Fruit fly (Drosophila melanogaster) whole organism, prepupa: Measurements from ENCODE around the gene CG10660.

Experiments used
- Blimp-1 ChIP-seq: fragments of 200-800 bp; sonication (Bioruptor generic); optimal IDR thresholded peaks from 3 replicates; lab custom pipeline; 2017; ENCODE audit warnings: missing biosample characterization, missing genetic modification characterization, mild to moderate bottlenecking, moderate library complexity, missing genetic modification reagents
- CG10631 ChIP-seq: fragments of 200-800 bp; sonication (Bioruptor generic); optimal IDR thresholded peaks from 2 replicates; lab custom pipeline; 2016; ENCODE audit warnings: missing biosample characterization, missing genetic modification characterization
- CG10669 ChIP-seq: fragments of 200-800 bp; sonication (Bioruptor generic); optimal IDR thresholded peaks from 3 replicates; lab custom pipeline; 2018; ENCODE audit warnings: missing biosample characterization, mild to moderate bottlenecking, missing genetic modification characterization, moderate library complexity
- CG11294 ChIP-seq: fragments of 200-800 bp; sonication (Bioruptor generic); IDR thresholded peaks from 2 replicates; pipeline ENCODE4 v1.3.6; 2022; ENCODE audit warnings: missing biosample characterization, missing genetic modification characterization
- CG11762 ChIP-seq: fragments of 200-800 bp; sonication (Bioruptor generic); optimal IDR thresholded peaks from 3 replicates; lab custom pipeline; 2016; ENCODE audit warnings: missing biosample characterization, missing genetic modification characterization; ENCODE audit not compliant: insufficient read depth
- CG11902 ChIP-seq: fragments of 200-800 bp; sonication (Bioruptor generic); optimal IDR thresholded peaks from 3 replicates; lab custom pipeline; 2016; ENCODE audit warnings: missing biosample characterization, missing genetic modification characterization
- CG15336 ChIP-seq: fragments of 200-800 bp; sonication (Bioruptor generic); IDR thresholded peaks from 2 replicates; pipeline ENCODE4 v1.3.6; 2022; ENCODE audit warnings: missing biosample characterization, missing genetic modification characterization
- CG1621 ChIP-seq: fragments of 200-800 bp; sonication (Bioruptor generic); optimal IDR thresholded peaks from 3 replicates; lab custom pipeline; 2018; ENCODE audit warnings: missing biosample characterization, mild to moderate bottlenecking, missing genetic modification characterization
- CG16779 ChIP-seq: fragments of 200-800 bp; sonication (Bioruptor generic); optimal IDR thresholded peaks from 3 replicates; lab custom pipeline; 2017; ENCODE audit warnings: missing biosample characterization, mild to moderate bottlenecking, missing genetic modification characterization
- CG3032 ChIP-seq: fragments of 200-800 bp; optimal IDR thresholded peaks from 2 replicates; lab custom pipeline; 2019; ENCODE audit warnings: missing biosample characterization, mild to moderate bottlenecking, missing genetic modification characterization, moderate library complexity
- CG31627 ChIP-seq: fragments of 200-800 bp; sonication (Bioruptor generic); optimal IDR thresholded peaks from 3 replicates; lab custom pipeline; 2016; ENCODE audit warnings: missing biosample characterization, missing genetic modification characterization
- CG32006 ChIP-seq: fragments of 200-800 bp; sonication (Bioruptor generic); optimal IDR thresholded peaks from 3 replicates; lab custom pipeline; 2017; ENCODE audit warnings: missing biosample characterization, mild to moderate bottlenecking, missing genetic modification characterization
- CG34406 ChIP-seq: fragments of 200-800 bp; sonication (Bioruptor generic); optimal IDR thresholded peaks from 3 replicates; lab custom pipeline; 2016; ENCODE audit warnings: missing biosample characterization, missing genetic modification characterization
- CG3919 ChIP-seq: fragments of 200-800 bp; sonication (Bioruptor generic); optimal IDR thresholded peaks from 3 replicates; lab custom pipeline; 2016; ENCODE audit warnings: missing biosample characterization, missing genetic modification characterization
- CG4318 ChIP-seq: fragments of 200-800 bp; sonication (Bioruptor generic); optimal IDR thresholded peaks from 3 replicates; lab custom pipeline; 2017; ENCODE audit warnings: missing biosample characterization, mild to moderate bottlenecking, missing genetic modification characterization
- CG6163 ChIP-seq: fragments of 200-800 bp; sonication (Bioruptor generic); IDR thresholded peaks from 3 replicates; pipeline ENCODE4 v1.3.6; 2022; ENCODE audit warnings: missing biosample characterization, missing genetic modification characterization
- CG6276 ChIP-seq: fragments of 200-800 bp; sonication (Bioruptor generic); optimal IDR thresholded peaks from 2 replicates; lab custom pipeline; 2017; ENCODE audit warnings: missing biosample characterization, mild to moderate bottlenecking, missing genetic modification characterization
- CG6792 ChIP-seq: fragments of 200-800 bp; sonication (Bioruptor generic); optimal IDR thresholded peaks from 3 replicates; lab custom pipeline; 2016; ENCODE audit warnings: missing biosample characterization, missing genetic modification characterization
- CG6808 ChIP-seq: fragments of 200-800 bp; sonication (Bioruptor generic); optimal IDR thresholded peaks from 3 replicates; lab custom pipeline; 2017; ENCODE audit warnings: missing biosample characterization, missing genetic modification characterization, mild to moderate bottlenecking, moderate library complexity, missing genetic modification reagents
- CG6854 ChIP-seq: fragments of 200-800 bp; sonication (Bioruptor generic); optimal IDR thresholded peaks from 2 replicates; lab custom pipeline; 2017; ENCODE audit warnings: missing biosample characterization, mild to moderate bottlenecking, missing genetic modification characterization
- CG7368 ChIP-seq: fragments of 200-800 bp; sonication (Bioruptor generic); optimal IDR thresholded peaks from 3 replicates; lab custom pipeline; 2016; ENCODE audit warnings: missing biosample characterization, missing genetic modification characterization
- CG8119 ChIP-seq: fragments of 200-800 bp; sonication (Bioruptor generic); IDR thresholded peaks from 3 replicates; pipeline ENCODE4 v1.3.6; 2022; ENCODE audit warnings: missing biosample characterization, missing genetic modification characterization
- CG8319 ChIP-seq: fragments of 200-800 bp; sonication (Bioruptor generic); optimal IDR thresholded peaks from 3 replicates; lab custom pipeline; 2016; ENCODE audit warnings: missing biosample characterization, missing genetic modification characterization
- CG8632 ChIP-seq: fragments of 200-800 bp; sonication (Bioruptor generic); optimal IDR thresholded peaks from 3 replicates; lab custom pipeline; 2016; ENCODE audit warnings: missing biosample characterization, missing genetic modification characterization
- Eip78C ChIP-seq: fragments of 200-800 bp; sonication (Bioruptor generic); peaks from one replicate; lab custom pipeline; 2016; ENCODE audit warnings: missing biosample characterization, missing genetic modification characterization
- Eip93F ChIP-seq: fragments of 200-800 bp; sonication (Bioruptor generic); optimal IDR thresholded peaks from 2 replicates; lab custom pipeline; 2016; ENCODE audit warnings: missing biosample characterization, mild to moderate bottlenecking, missing genetic modification characterization
- Ets21C ChIP-seq: fragments of 200-800 bp; sonication (Bioruptor generic); optimal IDR thresholded peaks from 3 replicates; lab custom pipeline; 2016; ENCODE audit warnings: missing biosample characterization, missing genetic modification characterization
- Ets96B ChIP-seq: fragments of 200-800 bp; optimal IDR thresholded peaks from 2 replicates; lab custom pipeline; 2019; ENCODE audit warnings: missing biosample characterization, mild to moderate bottlenecking, missing genetic modification characterization, moderate library complexity
- Gug ChIP-seq: fragments of 200-800 bp; sonication (Bioruptor generic); IDR thresholded peaks from 2 replicates; pipeline ENCODE4 v1.3.6; 2022; ENCODE audit warnings: missing biosample characterization, missing genetic modification characterization
- Hr38 ChIP-seq: sonication (Bioruptor generic); optimal IDR thresholded peaks from 2 replicates; lab custom pipeline; 2016; ENCODE audit warnings: missing biosample characterization, missing genetic modification characterization
- Hr39 ChIP-seq: fragments of 200-800 bp; sonication (Bioruptor generic); optimal IDR thresholded peaks from 2 replicates; lab custom pipeline; 2016; ENCODE audit warnings: missing biosample characterization, missing genetic modification characterization
- Hr4 ChIP-seq: fragments of 200-800 bp; sonication (Bioruptor generic); optimal IDR thresholded peaks from 3 replicates; lab custom pipeline; 2016; ENCODE audit warnings: missing biosample characterization, missing genetic modification characterization
- Met ChIP-seq: fragments of 200-800 bp; sonication (Bioruptor generic); optimal IDR thresholded peaks from 3 replicates; lab custom pipeline; 2016; ENCODE audit warnings: missing biosample characterization, missing genetic modification characterization
- OdsH ChIP-seq: fragments of 200-800 bp; sonication (Bioruptor generic); optimal IDR thresholded peaks from 3 replicates; lab custom pipeline; 2016; ENCODE audit warnings: missing biosample characterization, missing genetic modification characterization
- Smox ChIP-seq: fragments of 200-800 bp; sonication (Bioruptor generic); optimal IDR thresholded peaks from 3 replicates; lab custom pipeline; 2016; ENCODE audit warnings: missing biosample characterization, missing genetic modification characterization
- Sox102F ChIP-seq: fragments of 200-800 bp; sonication (Bioruptor generic); optimal IDR thresholded peaks from 2 replicates; lab custom pipeline; 2016; ENCODE audit warnings: missing biosample characterization, mild to moderate bottlenecking, missing genetic modification characterization
- Sox14 ChIP-seq: fragments of 200-800 bp; sonication (Bioruptor generic); optimal IDR thresholded peaks from 3 replicates; lab custom pipeline; 2016; ENCODE audit warnings: missing biosample characterization, missing genetic modification characterization
- Sox15 ChIP-seq: fragments of 200-800 bp; sonication (Bioruptor generic); optimal IDR thresholded peaks from 3 replicates; lab custom pipeline; 2016; ENCODE audit warnings: missing biosample characterization, missing genetic modification characterization
- achi ChIP-seq: fragments of 200-800 bp; sonication (Bioruptor generic); optimal IDR thresholded peaks from 3 replicates; lab custom pipeline; 2016; ENCODE audit warnings: missing biosample characterization, missing genetic modification characterization
- acj6 ChIP-seq: fragments of 200-800 bp; sonication (Bioruptor generic); optimal IDR thresholded peaks from 3 replicates; lab custom pipeline; 2016; ENCODE audit warnings: missing biosample characterization, missing genetic modification characterization
- dac ChIP-seq: fragments of 200-800 bp; sonication (Bioruptor generic); optimal IDR thresholded peaks from 2 replicates; lab custom pipeline; 2017; ENCODE audit warnings: missing biosample characterization, mild to moderate bottlenecking, missing genetic modification characterization
- eg ChIP-seq: fragments of 200-800 bp; sonication (Bioruptor generic); IDR thresholded peaks from 3 replicates; pipeline ENCODE4 v1.3.6; 2022; ENCODE audit warnings: missing biosample characterization, missing genetic modification characterization
- esn ChIP-seq: fragments of 200-800 bp; sonication (Bioruptor generic); optimal IDR thresholded peaks from 2 replicates; lab custom pipeline; 2016; ENCODE audit warnings: missing biosample characterization, mild to moderate bottlenecking, missing genetic modification characterization, moderate library complexity
- fd59A ChIP-seq: fragments of 200-800 bp; sonication (Bioruptor generic); optimal IDR thresholded peaks from 2 replicates; lab custom pipeline; 2017; ENCODE audit warnings: missing biosample characterization, mild to moderate bottlenecking, missing genetic modification characterization, missing genetic modification reagents
- fd85E ChIP-seq: fragments of 200-800 bp; sonication (Bioruptor generic); optimal IDR thresholded peaks from 3 replicates; lab custom pipeline; 2016; ENCODE audit warnings: missing biosample characterization, missing genetic modification characterization
- lz ChIP-seq: fragments of 200-800 bp; sonication (Bioruptor generic); optimal IDR thresholded peaks from 3 replicates; lab custom pipeline; 2016; ENCODE audit warnings: missing biosample characterization, missing genetic modification characterization
- net ChIP-seq: fragments of 200-800 bp; sonication (Bioruptor generic); optimal IDR thresholded peaks from 3 replicates; lab custom pipeline; 2016; ENCODE audit warnings: missing biosample characterization, missing genetic modification characterization
- pdm3 ChIP-seq: fragments of 200-800 bp; sonication (Bioruptor generic); optimal IDR thresholded peaks from 3 replicates; lab custom pipeline; 2016; ENCODE audit warnings: missing biosample characterization, missing genetic modification characterization
- salr ChIP-seq, 2 experiments: fragments of 200-800 bp; sonication (Bioruptor generic); optimal IDR thresholded peaks; 3 replicates each; lab custom pipeline; 2016 to 2018; ENCODE audit warnings: missing biosample characterization in 2 of 2, missing genetic modification characterization in 2 of 2, mild to moderate bottlenecking in 1 of 2
- spab ChIP-seq: fragments of 200-800 bp; sonication (Bioruptor generic); optimal IDR thresholded peaks from 2 replicates; lab custom pipeline; 2017; ENCODE audit warnings: missing biosample characterization, mild to moderate bottlenecking, missing genetic modification characterization, missing genetic modification reagents
- svp ChIP-seq: fragments of 200-800 bp; sonication (Bioruptor generic); peaks from one replicate; lab custom pipeline; 2016; ENCODE audit warnings: missing biosample characterization, missing genetic modification characterization
- topi ChIP-seq: fragments of 200-800 bp; sonication (Bioruptor generic); optimal IDR thresholded peaks from 3 replicates; lab custom pipeline; 2016; ENCODE audit warnings: missing biosample characterization, missing genetic modification characterization

CG10660 gene

dm6 chr3L:12515691-12516455, 25.4 kb upstream of the CG10660 start:
- TF ChIP-seq Ets96B (peak; percentile 73), Hr4 (GFP tag; lab: Kevin White, UChicago) (peak; percentile 46), acj6 (GFP tag; lab: Kevin White, UChicago) (no peak), topi (GFP tag; lab: Kevin White, UChicago) (no peak), CG6276 (peak; percentile 97), salr (GFP tag; optimal IDR thresholded peaks at IDR 0.05; lab: Kevin White, UChicago) (peak; percentile 15 to 36), CG8632 (GFP tag; lab: Kevin White, UChicago) (no peak), achi (GFP tag; lab: Kevin White, UChicago) (no peak), eg (peak; percentile 90), CG34406 (GFP tag; lab: Kevin White, UChicago) (peak; percentile 29), lz (GFP tag; lab: Kevin White, UChicago) (no peak), CG6808 (GFP tag; lab: Kevin White, UChicago) (peak; percentile 85), CG3919 (GFP tag; lab: Kevin White, UChicago) (no peak), Gug (GFP tag; lab: Robert Waterston, UW) (no peak; the same call in 1 of the 2 replicates), CG6854 (GFP tag; lab: Kevin White, UChicago) (peak; percentile 44), svp (peak; percentile 95), OdsH (no peak), CG7368 (no peak), Hr39 (GFP tag; lab: Kevin White, UChicago) (no peak), Sox15 (GFP tag; lab: Kevin White, UChicago) (no peak), CG11294 (no peak; the same call in 1 of the 2 replicates), CG8119 (GFP tag; lab: Robert Waterston, UW) (peak; percentile 90), CG32006 (GFP tag; lab: Kevin White, UChicago) (peak; percentile 56), CG1621 (tag; lab: Kevin White, UChicago) (peak; percentile 64), fd59A (GFP tag; lab: Kevin White, UChicago) (peak; percentile 35), fd85E (GFP tag; lab: Kevin White, UChicago) (no peak), Hr38 (GFP tag; lab: Kevin White, UChicago) (no peak), Smox (GFP tag; lab: Kevin White, UChicago) (no peak), spab (GFP tag; lab: Kevin White, UChicago) (peak; percentile 77), Sox14 (peak; percentile 16), CG6163 (GFP tag; lab: Robert Waterston, UW) (peak; percentile 82), dac (GFP tag; lab: Kevin White, UChicago) (peak; percentile 55), CG10669 (GFP tag; lab: Kevin White, UChicago) (peak; percentile 16), CG10631 (GFP tag; lab: Kevin White, UChicago) (no peak), CG11762 (GFP tag; lab: Kevin White, UChicago) (no peak), CG3032 (tag; lab: Kevin White, UChicago) (peak; percentile 43), Sox102F (no peak), CG31627 (GFP tag; lab: Kevin White, UChicago) (no peak), Blimp-1 (GFP tag; lab: Kevin White, UChicago) (no peak), Met (GFP tag; lab: Kevin White, UChicago) (no peak), net (GFP tag; lab: Kevin White, UChicago) (peak; percentile 54), Eip78C (GFP tag; lab: Kevin White, UChicago) (peak; percentile 26), CG4318 (GFP tag; lab: Kevin White, UChicago) (no peak), esn (GFP tag; lab: Kevin White, UChicago) (no peak), Ets21C (no peak), CG15336 (peak; percentile 87), CG11902 (no peak), CG6792 (GFP tag; lab: Kevin White, UChicago) (peak; percentile 1), Eip93F (GFP tag; lab: Kevin White, UChicago) (no peak), CG16779 (tag; lab: Kevin White, UChicago) (peak; percentile 93), CG8319 (GFP tag; lab: Kevin White, UChicago) (peak; percentile 1), pdm3 (GFP tag; lab: Kevin White, UChicago) (peak; percentile 12)
